Fruit fly (Drosophila melanogaster) whole organism, wandering third instar larva: ENCODE results near the gene Shc.

Experiments used
- CG32264 ChIP-seq: fragments of 200-800 bp; sonication (Bioruptor generic); optimal IDR thresholded peaks from 2 replicates; lab custom pipeline; 2016; ENCODE audit warnings: missing biosample characterization, missing genetic modification characterization
- CrebA ChIP-seq: fragments of 200-800 bp; sonication (Bioruptor generic); optimal IDR thresholded peaks from 2 replicates; lab custom pipeline; 2016; ENCODE audit warnings: missing biosample characterization, mild to moderate bottlenecking, missing genetic modification characterization, borderline replicate concordance
- br ChIP-seq: fragments of 200-800 bp; sonication (Bioruptor generic); optimal IDR thresholded peaks from 2 replicates; lab custom pipeline; 2016; ENCODE audit warnings: missing biosample characterization, missing genetic modification characterization
- brk ChIP-seq: fragments of 200-800 bp; sonication (Bioruptor generic); optimal IDR thresholded peaks from 2 replicates; lab custom pipeline; 2016; ENCODE audit warnings: missing biosample characterization, mild to moderate bottlenecking, missing genetic modification characterization
- dl ChIP-seq, 2 experiments: fragments of 175-275, 200-275 bp in 1 of 2; fragments of 200-275 bp in 1 of 2; sonication (Bioruptor generic); optimal IDR thresholded peaks; lab custom pipeline; 2018; ENCODE audit warnings: mild to moderate bottlenecking in 2 of 2, missing biosample characterization in 2 of 2, missing genetic modification characterization in 2 of 2, moderate library complexity in 2 of 2; ENCODE audit not compliant: partially characterized antibody in 2 of 2, insufficient read depth in 1 of 2
- dmrt93B ChIP-seq: fragments of 200-800 bp; sonication (Bioruptor generic); optimal IDR thresholded peaks from 2 replicates; lab custom pipeline; 2018; ENCODE audit warnings: missing biosample characterization, mild to moderate bottlenecking, missing genetic modification characterization
- dsf ChIP-seq: sonication (Bioruptor generic); optimal IDR thresholded peaks from 2 replicates; lab custom pipeline; 2016; ENCODE audit warnings: missing biosample characterization, missing genetic modification characterization, borderline replicate concordance
- ey ChIP-seq: fragments of 200-800 bp; sonication (Bioruptor generic); optimal IDR thresholded peaks from 2 replicates; lab custom pipeline; 2016; ENCODE audit warnings: missing biosample characterization, missing genetic modification characterization
- psq ChIP-seq: fragments of 200-800 bp; sonication (Bioruptor generic); optimal IDR thresholded peaks from 3 replicates; lab custom pipeline; 2017; ENCODE audit warnings: missing biosample characterization, mild to moderate bottlenecking, missing genetic modification characterization, moderate library complexity
- rgr ChIP-seq: fragments of 200-800 bp; sonication (Bioruptor generic); optimal IDR thresholded peaks from 3 replicates; lab custom pipeline; 2016; ENCODE audit warnings: missing biosample characterization, mild to moderate bottlenecking, missing genetic modification characterization
- sage ChIP-seq: fragments of 200-800 bp; sonication (Bioruptor generic); optimal IDR thresholded peaks from 2 replicates; lab custom pipeline; 2016; ENCODE audit warnings: missing biosample characterization, mild to moderate bottlenecking, missing genetic modification characterization

dm6 chr3L:9381602-9382001 lies 45.2 kb upstream of the Shc start, which contains the start of gene Hsp23:
- TF ChIP-seq br (GFP tag; lab: Kevin White, UChicago), result peak; percentile 60
- no peak for TF ChIP-seq dmrt93B
- TF ChIP-seq psq (GFP tag; lab: Kevin White, UChicago), result peak; percentile 66
- TF ChIP-seq CrebA (GFP tag; lab: Kevin White, UChicago), result peak; percentile 58
- TF ChIP-seq dsf (GFP tag; lab: Kevin White, UChicago), result no peak
- TF ChIP-seq brk (GFP tag; lab: Kevin White, UChicago), result peak; percentile 71
- TF ChIP-seq rgr (GFP tag; lab: Kevin White, UChicago), result peak; percentile 37
- peak; percentile 12 for TF ChIP-seq CG32264 (GFP tag; lab: Kevin White, UChicago)
- peak in 1 of 2 experiments; percentile 7 for TF ChIP-seq dl (GFP tag; optimal IDR thresholded peaks at IDR 0.05; lab: Kevin White, UChicago; ENCODE audit: insufficient read depth in 1 of 2, partially characterized antibody in 2 of 2)
- TF ChIP-seq sage (GFP tag; lab: Kevin White, UChicago), result peak; percentile 6
- no peak for TF ChIP-seq ey (GFP tag; lab: Kevin White, UChicago)
